Worm (Caenorhabditis elegans) whole organism, dauer: ENCODE results near the gene K08D12.3.

ENCODE experiments used
- unc-62 ChIP-seq: sonication (generic microtip); optimal IDR thresholded peaks from 2 replicates; lab custom pipeline; 2017; ENCODE audit warnings: missing biosample characterization, missing genetic modification reagents, missing genetic modification characterization

Gene K08D12.3

DNA sequence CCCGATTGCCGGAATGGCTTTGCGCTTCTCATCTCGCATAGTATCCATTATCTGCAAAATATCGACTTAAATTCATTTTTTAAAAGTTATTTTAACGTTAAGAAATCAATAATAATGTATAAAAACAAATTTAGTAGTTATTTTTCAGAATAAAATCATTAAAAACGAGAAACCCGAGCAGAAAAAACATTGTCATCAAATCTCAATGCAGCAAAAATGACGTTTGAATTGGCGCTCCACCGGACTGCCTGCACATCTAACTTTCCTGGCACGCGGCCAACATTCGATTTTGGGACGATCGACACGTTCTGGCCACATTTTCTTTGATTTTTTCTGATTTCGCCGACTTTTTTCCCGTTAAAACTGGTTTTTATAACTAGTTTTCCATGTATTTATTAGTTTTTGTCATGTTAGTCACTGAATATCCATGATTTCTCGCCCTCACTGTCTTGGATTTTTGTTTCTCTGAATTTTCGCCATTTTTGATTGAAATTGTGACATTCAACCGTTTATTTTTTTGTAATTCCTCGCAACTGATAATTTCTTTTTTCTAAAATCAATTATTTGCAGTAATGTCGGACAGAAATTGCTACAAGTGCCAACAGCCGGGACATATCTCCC is at the start of gene K08D12.3, which contains the start of gene pbs-1:
K08D12.3 (plus strand) TSS at position 571 of the 621 bp plus-strand sequence.
pbs-1 (minus strand) TSS at position 51 of the 621 bp plus-strand sequence.
- TF ChIP-seq unc-62 (GFP tag; lab: Kevin White, UChicago): no peak

DNA sequence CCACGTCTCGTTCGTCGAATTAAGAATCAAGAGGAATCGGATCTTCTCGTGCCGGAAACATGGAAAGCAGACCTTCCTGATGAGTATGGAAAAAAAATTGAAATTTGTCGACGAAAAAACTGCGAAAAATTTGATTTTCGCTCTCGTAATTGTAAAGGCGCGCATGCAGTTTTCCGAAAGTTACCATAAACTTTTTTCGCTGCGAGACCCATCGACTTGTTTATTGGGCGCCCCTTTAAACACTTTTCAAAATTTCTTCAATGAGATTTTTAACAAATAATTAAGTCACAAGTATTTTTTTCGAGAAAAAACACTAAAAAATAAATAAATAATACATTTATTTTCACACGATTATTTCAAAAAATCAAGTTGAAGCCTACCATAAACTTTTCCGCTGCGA is 49.3 kb upstream of the K08D12.3 start:
- TF ChIP-seq unc-62 (GFP tag; lab: Kevin White, UChicago): no peak

DNA sequence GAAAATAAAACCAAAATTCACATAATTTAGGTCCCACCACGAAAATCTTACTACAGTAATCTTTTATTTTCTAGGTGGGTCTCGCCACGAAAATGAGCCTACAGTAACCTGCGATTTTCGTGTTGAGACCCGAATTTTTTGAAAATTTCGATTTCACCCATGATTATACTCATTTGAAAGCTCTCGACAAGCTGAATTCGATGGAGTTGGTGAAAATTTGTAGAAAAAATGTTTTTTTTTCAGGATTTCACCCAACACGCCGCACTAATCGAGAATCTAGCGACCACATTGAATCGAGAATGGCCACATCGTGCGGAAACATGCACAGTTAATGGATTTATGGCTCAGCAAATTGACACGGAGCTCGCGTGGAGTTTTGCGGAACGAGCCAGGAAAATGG is 47.2 kb upstream of the K08D12.3 start:
- TF ChIP-seq unc-62 (GFP tag; lab: Kevin White, UChicago): no peak

DNA sequence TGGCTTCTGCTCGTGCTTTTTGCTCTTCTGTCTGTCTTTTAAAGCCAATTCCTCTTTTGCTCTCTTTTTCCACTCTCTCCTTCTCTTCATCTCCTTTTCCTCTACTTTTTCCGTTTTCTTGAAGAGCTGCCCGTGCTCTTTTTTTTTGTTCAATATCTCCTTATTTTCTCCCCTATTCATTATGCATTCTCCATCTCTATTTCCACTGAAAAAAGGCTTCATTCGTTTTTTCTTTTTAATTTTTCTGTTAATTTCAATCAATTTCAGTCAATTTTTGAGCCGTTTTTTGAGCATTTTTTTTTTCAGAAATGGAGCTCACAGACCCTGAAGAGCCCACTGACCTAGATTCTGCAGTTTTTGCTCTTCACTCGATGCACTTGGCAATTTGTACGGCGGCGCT is 37.7 kb upstream of the K08D12.3 start, which contains the start of gene Y41D4B.1:
Y41D4B.1 (plus strand) TSS at position 301 of the 400 bp plus-strand sequence.
- TF ChIP-seq unc-62 (GFP tag; lab: Kevin White, UChicago): no peak

DNA sequence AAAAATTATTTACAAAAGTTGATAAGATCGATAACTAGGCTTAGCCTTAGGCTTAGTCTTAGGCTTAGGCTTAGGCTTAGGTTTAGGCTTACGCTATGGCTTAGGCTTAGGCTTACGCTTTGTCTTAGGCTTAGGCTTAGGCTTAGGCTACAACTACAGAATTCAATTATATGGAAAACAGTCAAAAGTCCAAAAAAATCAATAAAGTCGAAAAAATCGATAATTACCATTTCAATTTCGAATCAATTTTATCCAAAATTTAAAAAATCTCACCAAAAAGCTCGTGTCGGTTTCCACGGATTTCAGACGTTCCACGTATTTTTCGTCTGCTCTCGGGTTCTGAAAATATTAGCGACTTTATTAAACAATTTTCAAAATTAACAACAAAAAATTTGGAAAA is 33.1 kb upstream of the K08D12.3 start:
- TF ChIP-seq unc-62 (GFP tag; lab: Kevin White, UChicago): no peak

DNA sequence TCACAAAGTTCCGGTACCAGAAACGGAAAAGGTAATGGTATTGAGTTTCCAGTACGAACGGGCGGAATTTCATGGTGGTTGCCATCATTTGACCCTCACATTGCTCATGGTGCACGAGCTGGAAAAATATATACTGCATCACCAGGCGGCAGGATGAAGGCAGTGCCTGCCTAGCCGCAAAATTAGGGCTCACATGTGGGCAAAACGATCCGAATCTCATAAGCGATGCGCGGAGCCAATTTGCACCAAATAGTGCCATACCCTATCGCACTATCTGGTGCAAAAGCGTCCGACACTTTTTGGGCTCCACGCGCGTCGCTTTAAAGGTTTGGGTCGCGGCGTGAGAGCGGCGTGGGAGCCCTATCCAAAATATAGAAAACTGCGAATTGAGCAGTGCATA is 30.8 kb upstream of the K08D12.3 start:
- no peak for TF ChIP-seq unc-62 (GFP tag; lab: Kevin White, UChicago)

DNA sequence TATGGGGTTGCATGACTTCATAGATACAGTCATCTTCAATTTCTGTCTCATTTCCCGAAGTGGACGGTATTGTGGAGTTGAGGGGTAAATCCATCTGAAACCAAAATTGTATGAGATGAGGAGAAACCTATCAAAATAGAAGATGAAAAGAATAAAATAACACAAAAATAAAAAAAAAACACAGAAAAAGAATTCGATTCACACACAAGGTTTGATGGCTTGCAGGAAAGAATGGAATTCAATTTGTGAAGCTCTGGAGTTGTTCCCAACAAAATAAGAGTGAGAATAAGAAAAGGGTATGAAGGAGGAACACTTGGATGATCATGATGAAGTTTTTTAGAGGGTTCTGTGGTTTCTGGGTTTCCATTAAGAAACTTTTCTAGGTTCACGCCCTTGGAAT is 28.0 kb upstream of the K08D12.3 start, which contains the start of gene Y41D4B.24:
Y41D4B.24 (minus strand) TSS at position 101 of the 400 bp plus-strand sequence.
- TF ChIP-seq unc-62 (GFP tag; lab: Kevin White, UChicago): no peak

DNA sequence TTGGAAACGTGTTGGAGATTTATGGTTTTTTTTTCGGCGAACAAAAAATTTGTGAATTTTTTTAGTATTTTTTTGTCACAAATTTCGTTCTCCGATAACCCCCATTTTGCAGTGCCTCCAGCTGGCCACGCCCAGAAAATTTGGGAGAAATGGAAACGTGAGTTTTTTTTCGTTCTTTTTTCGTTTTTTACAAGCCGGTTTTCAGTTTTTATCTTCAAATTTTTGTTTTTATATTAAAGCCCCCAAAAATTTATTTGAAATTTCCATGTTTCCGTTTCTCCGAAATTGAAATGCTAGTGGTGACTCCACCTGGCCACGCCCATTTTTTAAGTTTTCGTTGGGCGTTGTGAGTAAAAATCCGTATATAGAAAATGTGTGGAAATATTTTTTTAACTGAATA is 22.9 kb upstream of the K08D12.3 start:
- TF ChIP-seq unc-62 (GFP tag; lab: Kevin White, UChicago): no peak

DNA sequence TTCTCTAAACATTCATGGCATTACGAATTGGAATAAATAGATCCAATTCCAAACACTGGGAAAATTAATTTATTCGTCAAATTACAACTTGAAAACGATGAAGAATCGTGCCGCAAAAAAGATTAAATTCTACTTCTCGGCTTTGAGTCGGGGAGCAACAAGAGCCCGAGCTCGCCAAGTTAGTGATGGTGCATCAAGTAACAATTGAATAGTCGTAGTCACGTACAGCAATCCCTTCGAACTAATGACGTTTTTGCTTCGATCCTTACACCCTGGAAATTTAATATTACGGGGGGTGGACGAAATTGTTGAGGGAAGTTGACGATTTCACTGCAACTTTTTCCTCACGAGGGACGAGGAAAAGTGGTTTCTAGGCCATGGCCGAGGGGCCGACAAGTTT is 18.4 kb upstream of the K08D12.3 start:
- TF ChIP-seq unc-62 (GFP tag; lab: Kevin White, UChicago): no peak

DNA sequence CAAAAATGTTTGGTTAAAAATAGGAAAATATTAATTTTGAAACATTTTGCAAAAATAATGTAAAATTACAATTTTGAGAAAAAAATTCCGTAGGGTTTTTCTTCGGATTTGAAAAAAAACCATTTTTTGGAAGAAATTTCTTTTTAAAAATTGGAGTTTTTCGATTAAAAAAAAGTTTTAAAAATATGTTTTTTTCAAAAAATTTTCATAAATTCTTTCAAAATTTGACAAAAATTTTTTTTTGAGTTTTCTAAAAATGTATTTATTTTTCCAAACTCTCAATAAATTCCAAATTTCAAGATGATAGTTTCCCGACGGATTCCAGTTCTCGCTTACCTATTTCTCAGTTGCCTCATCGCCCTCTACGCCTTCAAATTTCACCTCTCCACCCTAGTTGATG is 10.5 kb upstream of the K08D12.3 start, which contains the start of gene bus-2:
bus-2 (plus strand) TSS at position 301 of the 400 bp plus-strand sequence.
- no peak for TF ChIP-seq unc-62 (GFP tag; lab: Kevin White, UChicago)

DNA sequence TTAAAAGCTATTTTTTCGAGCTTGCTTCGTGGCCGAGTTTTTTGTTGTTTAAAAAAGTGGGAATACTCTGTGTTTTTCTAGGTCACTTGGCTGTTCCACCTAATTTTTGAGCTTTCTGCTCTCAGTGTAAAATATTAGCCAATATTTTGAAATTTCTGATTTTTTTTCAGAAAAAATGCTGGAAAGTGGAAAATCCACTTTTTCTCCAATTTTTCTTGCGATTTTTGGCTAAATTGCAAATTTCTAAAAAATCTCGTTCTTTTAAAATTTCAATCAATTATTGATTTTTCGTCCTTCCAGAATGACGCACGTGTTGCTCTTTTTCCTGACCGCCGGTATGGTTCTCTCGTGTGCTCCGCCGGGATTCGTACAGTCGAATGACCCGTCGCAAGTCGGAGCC is 3.1 kb upstream of the K08D12.3 start, which contains the start of gene K08D12.4:
K08D12.4 (plus strand) TSS at position 301 of the 400 bp plus-strand sequence.
- TF ChIP-seq unc-62 (GFP tag; lab: Kevin White, UChicago): no peak

DNA sequence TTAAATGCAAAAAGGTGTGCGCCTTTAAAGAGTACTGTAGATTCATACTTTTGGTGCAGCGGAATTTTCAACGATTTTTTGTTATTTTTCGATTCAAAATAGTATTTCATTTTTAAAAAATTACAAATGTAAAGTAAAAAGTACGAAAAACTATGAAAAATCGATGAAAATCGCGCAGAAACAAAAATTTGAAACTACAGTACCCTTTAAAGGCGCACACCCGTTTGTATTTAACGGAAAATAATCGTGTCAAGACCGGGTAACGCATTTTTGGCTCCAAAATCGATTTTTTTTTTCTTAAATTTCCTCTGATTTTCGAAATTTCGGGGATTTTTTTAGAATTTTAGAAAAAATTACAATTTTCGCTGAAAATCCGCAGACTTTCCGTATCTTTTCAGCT is 2.1 kb upstream of the K08D12.3 start:
- no peak for TF ChIP-seq unc-62 (GFP tag; lab: Kevin White, UChicago)

DNA sequence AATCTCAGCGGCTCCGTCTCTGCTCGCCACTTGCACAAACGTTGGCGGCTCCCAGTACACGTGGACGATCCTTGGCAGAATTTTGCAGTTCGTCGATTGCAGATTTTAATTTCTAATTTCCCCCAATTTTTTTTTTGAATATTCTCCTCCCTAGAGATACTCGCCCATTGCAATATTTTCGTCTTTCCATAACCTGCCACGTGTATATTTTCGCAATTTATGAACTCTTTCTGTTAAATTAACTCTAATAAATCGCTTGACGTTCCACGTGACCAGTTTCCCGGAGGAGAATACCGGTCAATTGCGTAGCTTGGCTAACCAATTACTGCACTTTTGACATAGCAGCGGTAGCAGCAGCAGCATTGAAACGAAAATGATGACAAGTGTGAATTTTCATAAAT is 1.6 kb upstream of the K08D12.3 start:
- no peak for TF ChIP-seq unc-62 (GFP tag; lab: Kevin White, UChicago)

DNA sequence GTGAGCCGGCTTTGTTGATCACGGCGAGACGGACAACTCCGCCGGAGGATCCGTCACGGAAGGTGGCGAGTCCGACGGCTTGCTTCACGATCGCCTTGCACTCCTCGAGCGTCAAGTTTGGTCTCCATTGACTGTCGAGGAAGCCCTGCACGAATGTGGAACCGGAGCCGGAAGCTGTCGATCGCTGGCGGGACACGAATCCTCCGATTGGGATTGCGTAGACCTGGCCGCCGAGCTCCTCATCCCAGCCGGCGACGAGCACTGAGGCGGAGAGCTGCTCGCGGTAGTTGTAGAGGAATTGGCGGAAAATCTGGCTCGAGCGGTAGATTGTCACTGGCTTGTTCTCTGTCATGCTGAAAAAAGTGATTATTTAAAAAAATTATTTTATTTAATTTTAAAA is 1.1 kb upstream of the K08D12.3 start:
- TF ChIP-seq unc-62 (GFP tag; lab: Kevin White, UChicago): no peak

DNA sequence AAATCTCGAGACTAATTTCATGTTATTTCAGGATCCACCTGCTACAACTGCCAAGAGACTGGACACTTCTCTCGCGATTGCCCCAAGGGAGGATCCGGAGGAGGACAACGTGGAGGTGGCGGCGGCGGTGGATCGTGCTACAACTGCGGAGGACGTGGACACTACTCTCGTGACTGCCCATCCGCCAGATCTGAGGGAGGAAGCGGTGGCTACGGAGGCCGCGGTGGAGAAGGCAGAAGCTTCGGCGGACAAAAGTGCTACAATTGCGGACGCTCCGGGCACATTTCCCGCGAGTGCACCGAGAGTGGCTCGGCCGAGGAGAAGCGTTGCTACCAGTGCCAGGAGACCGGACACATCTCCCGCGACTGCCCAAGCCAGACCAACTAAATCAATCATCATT is 470 bp downstream of the K08D12.3 start:
- no peak for TF ChIP-seq unc-62 (GFP tag; lab: Kevin White, UChicago)

DNA sequence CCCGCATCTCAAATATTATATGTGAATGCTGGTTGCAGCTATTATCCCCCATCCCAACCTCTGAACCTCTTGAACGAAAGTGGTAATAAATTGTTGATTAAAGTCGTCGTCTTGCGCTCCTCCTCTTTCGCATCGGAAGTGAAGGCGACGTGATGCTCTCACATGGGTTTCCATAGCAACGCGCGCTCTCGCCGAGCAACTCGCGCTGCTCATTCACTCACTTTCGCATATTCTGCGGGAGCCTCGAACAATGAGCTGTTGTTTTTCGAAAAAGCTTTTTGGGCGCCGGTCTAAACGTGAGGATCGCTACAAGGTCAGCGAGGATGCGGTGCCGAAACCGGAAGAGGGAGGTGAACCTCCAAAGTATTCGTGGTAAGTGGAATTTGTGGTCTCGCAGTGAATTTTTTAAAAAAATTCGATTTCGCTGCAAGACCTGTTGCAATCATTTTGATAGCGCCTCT is 994 bp downstream of the K08D12.3 start, which contains the start of gene rpi-2:
rpi-2 (plus strand) TSS at position 234 of the 461 bp plus-strand sequence.
- no peak for TF ChIP-seq unc-62 (GFP tag; lab: Kevin White, UChicago)

DNA sequence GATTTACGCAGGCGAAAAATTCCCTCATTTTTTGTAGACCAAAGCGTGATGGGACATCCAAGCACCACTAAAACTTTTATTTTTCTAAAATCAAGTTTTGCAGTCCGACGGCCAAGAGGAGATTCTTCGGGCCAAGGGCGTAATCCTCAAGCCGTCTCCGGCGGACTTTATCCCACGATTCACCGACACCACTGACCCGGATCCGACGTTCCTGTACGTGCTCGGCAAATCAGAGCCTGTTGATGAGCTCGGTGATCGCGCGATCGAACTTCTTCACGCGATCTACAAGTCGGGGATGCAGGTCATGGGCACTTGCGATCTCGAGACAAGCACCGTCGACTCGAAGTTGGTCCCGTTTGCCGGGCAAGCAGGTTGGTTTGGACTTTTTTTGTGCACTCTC is 3.6 kb downstream of the K08D12.3 start:
- TF ChIP-seq unc-62 (GFP tag; lab: Kevin White, UChicago): no peak
